Fruit fly (Drosophila melanogaster): ENCODE results near the gene ben.

DNA sequence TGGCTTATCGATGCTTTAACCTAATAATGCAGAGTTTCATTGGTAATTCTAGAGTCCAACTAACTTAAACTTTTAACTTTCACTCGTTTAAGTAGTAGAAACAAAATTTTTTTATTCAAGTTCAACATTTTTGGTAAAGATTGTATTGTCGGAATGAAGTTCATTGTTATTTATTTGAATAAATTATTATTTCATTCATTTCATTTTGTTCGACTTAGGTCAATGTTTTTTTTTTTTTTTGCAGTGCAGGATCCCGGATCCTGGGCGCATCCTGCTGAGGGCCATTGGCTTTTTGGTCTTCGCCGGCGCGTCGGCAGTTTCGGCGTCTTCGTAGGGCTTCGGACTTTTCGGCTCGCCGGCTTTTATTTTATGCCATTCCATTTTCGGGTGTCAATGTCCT is 22.9 kb downstream of the ben start:
- TF ChIP-seq Dll (optimal IDR thresholded peaks at IDR 0.05): no peak
- no peak for TF ChIP-seq CG8478 (optimal IDR thresholded peaks at IDR 0.05)

Data from whole organism.